Worm (Caenorhabditis elegans) whole organism, young adult: Measurements from ENCODE around the gene Y69A2AR.31.

Source experiments
- C17E4.6 ChIP-seq: fragments of 200-800 bp; sonication (Bioruptor generic); IDR thresholded peaks from 2 replicates; pipeline ENCODE4 v1.3.6; 2022; ENCODE audit warnings: missing genetic modification reagents, missing genetic modification characterization, missing compliant biosample characterization
- D2030.7 ChIP-seq: fragments of 200-800 bp; sonication (Bioruptor generic); IDR thresholded peaks from 2 replicates; pipeline ENCODE4 v1.3.6; 2022; ENCODE audit warnings: missing genetic modification reagents, missing genetic modification characterization, missing compliant biosample characterization
- F23B12.7 ChIP-seq: sonication (generic microtip); optimal IDR thresholded peaks from 2 replicates; lab custom pipeline; 2017; ENCODE audit warnings: missing genetic modification characterization, mild to moderate bottlenecking, missing compliant biosample characterization, antibody characterized with exemption, moderate library complexity; ENCODE audit not compliant: insufficient read depth
- F37B4.10 ChIP-seq: fragments of 200-800 bp; sonication (Bioruptor generic); IDR thresholded peaks from 2 replicates; pipeline ENCODE4 v1.3.6; 2022; ENCODE audit warnings: missing genetic modification characterization, missing compliant biosample characterization
- F57A8.1 ChIP-seq: fragments of 200-800 bp; sonication (Bioruptor generic); optimal IDR thresholded peaks from 2 replicates; lab custom pipeline; 2018; ENCODE audit warnings: mild to moderate bottlenecking, missing genetic modification characterization, moderate library complexity, missing compliant biosample characterization
- F57C9.4 ChIP-seq: sonication (generic microtip); optimal IDR thresholded peaks from 2 replicates; lab custom pipeline; 2017; ENCODE audit warnings: mild to moderate bottlenecking, missing genetic modification characterization, missing compliant biosample characterization
- K11D2.4 ChIP-seq: fragments of 200-800 bp; sonication (Bioruptor generic); IDR thresholded peaks from 2 replicates; pipeline ENCODE4 v1.3.6; 2022; ENCODE audit warnings: missing genetic modification reagents, missing genetic modification characterization, missing compliant biosample characterization
- K12H6.12 ChIP-seq: fragments of 200-800 bp; sonication (Bioruptor generic); optimal IDR thresholded peaks from 2 replicates; lab custom pipeline; 2018; ENCODE audit warnings: mild to moderate bottlenecking, missing genetic modification characterization, missing compliant biosample characterization
- T07F8.4 ChIP-seq: sonication (generic microtip); optimal IDR thresholded peaks from 2 replicates; lab custom pipeline; 2016; ENCODE audit warnings: mild to moderate bottlenecking, missing genetic modification characterization, moderate library complexity, missing compliant biosample characterization
- T26A5.8 ChIP-seq: sonication (generic microtip); optimal IDR thresholded peaks from 2 replicates; lab custom pipeline; 2016; ENCODE audit warnings: missing genetic modification characterization, missing compliant biosample characterization
- Y53F4B.3 ChIP-seq: fragments of 200-800 bp; sonication (Bioruptor generic); IDR thresholded peaks from 2 replicates; pipeline ENCODE4 v1.3.6; 2022; ENCODE audit warnings: missing genetic modification reagents, missing genetic modification characterization, missing compliant biosample characterization
- Y79H2A.3 ChIP-seq: fragments of 200-800 bp; sonication (Bioruptor generic); conservative IDR thresholded peaks from 2 replicates; pipeline ENCODE4 v1.3.6; 2022; ENCODE audit warnings: missing genetic modification reagents, missing genetic modification characterization, missing compliant biosample characterization
- attf-3 ChIP-seq: fragments of 200-800 bp; sonication (Bioruptor generic); conservative IDR thresholded peaks from 2 replicates; pipeline ENCODE4 v1.3.6; 2022; ENCODE audit warnings: missing genetic modification reagents, missing genetic modification characterization, missing compliant biosample characterization
- attf-6 ChIP-seq: fragments of 200-800 bp; sonication (Bioruptor generic); IDR thresholded peaks from 2 replicates; pipeline ENCODE4 v1.3.6; 2022; ENCODE audit warnings: missing genetic modification reagents, missing genetic modification characterization, missing compliant biosample characterization
- bed-1 ChIP-seq: fragments of 200-800 bp; sonication (Bioruptor generic); IDR thresholded peaks from 2 replicates; pipeline ENCODE4 v1.3.6; 2022; ENCODE audit warnings: missing genetic modification reagents, missing genetic modification characterization, missing compliant biosample characterization
- ccch-3 ChIP-seq: fragments of 200-800 bp; sonication (Bioruptor generic); optimal IDR thresholded peaks from 2 replicates; lab custom pipeline; 2018; ENCODE audit warnings: mild to moderate bottlenecking, missing genetic modification characterization, missing compliant biosample characterization
- ceh-40 ChIP-seq: fragments of 200-800 bp; sonication (Bioruptor generic); IDR thresholded peaks from 2 replicates; pipeline ENCODE4 v1.3.6; 2022; ENCODE audit warnings: missing genetic modification characterization, missing compliant biosample characterization
- ceh-58 ChIP-seq: fragments of 200-800 bp; sonication (Bioruptor generic); IDR thresholded peaks from 2 replicates; pipeline ENCODE4 v1.3.6; 2022; ENCODE audit warnings: missing genetic modification characterization, missing compliant biosample characterization
- dox-1 ChIP-seq: fragments of 200-800 bp; sonication (Bioruptor generic); IDR thresholded peaks from 2 replicates; pipeline ENCODE4 v1.3.6; 2022; ENCODE audit warnings: missing genetic modification reagents, missing genetic modification characterization, missing compliant biosample characterization
- dpff-1 ChIP-seq: sonication (generic microtip); optimal IDR thresholded peaks from 2 replicates; lab custom pipeline; 2017; ENCODE audit warnings: mild to moderate bottlenecking, missing genetic modification characterization, missing compliant biosample characterization
- dpl-1 ChIP-seq: fragments of 150-350 bp; optimal IDR thresholded peaks from 2 replicates; lab custom pipeline; 2014; ENCODE audit warnings: missing biosample characterization, missing genetic modification reagents, missing genetic modification characterization
- egl-18 ChIP-seq: fragments of 200-800 bp; sonication (Bioruptor generic); IDR thresholded peaks from 2 replicates; pipeline ENCODE4 v1.3.6; 2022; ENCODE audit warnings: missing genetic modification reagents, missing genetic modification characterization, missing compliant biosample characterization
- egl-44 ChIP-seq: fragments of 200-800 bp; sonication (Bioruptor generic); IDR thresholded peaks from 2 replicates; pipeline ENCODE4 v1.3.6; 2022; ENCODE audit warnings: missing genetic modification reagents, missing genetic modification characterization, missing compliant biosample characterization
- ekl-4 ChIP-seq: fragments of 200-800 bp; sonication (Bioruptor generic); IDR thresholded peaks from 2 replicates; pipeline ENCODE4 v1.3.6; 2022; ENCODE audit warnings: missing genetic modification reagents, missing genetic modification characterization, missing compliant biosample characterization
- let-526 ChIP-seq: fragments of 200-800 bp; sonication (Bioruptor generic); IDR thresholded peaks from 2 replicates; pipeline ENCODE4 v1.3.6; 2022; ENCODE audit warnings: missing genetic modification reagents, missing genetic modification characterization, missing compliant biosample characterization
- lin-35 ChIP-seq, 3 experiments: fragments of 150-350 bp in 2 of 3; sonication (generic microtip) in 1 of 3; optimal IDR thresholded peaks; 2 replicates each; lab custom pipeline; 2014 to 2018; ENCODE audit warnings: missing biosample characterization in 3 of 3, missing genetic modification characterization in 3 of 3, missing genetic modification reagents in 3 of 3
- lin-40 ChIP-seq: sonication (generic microtip); optimal IDR thresholded peaks from 2 replicates; lab custom pipeline; 2016; ENCODE audit warnings: missing genetic modification characterization, mild to moderate bottlenecking, missing compliant biosample characterization, missing genotype, missing genetic modification reagents
- lsl-1 ChIP-seq: fragments of 200-800 bp; sonication (Bioruptor generic); optimal IDR thresholded peaks from 2 replicates; lab custom pipeline; 2018; ENCODE audit warnings: mild to moderate bottlenecking, missing genetic modification characterization, moderate library complexity, missing compliant biosample characterization
- madf-3 ChIP-seq: fragments of 200-800 bp; sonication (Bioruptor generic); IDR thresholded peaks from 2 replicates; pipeline ENCODE4 v1.3.6; 2022; ENCODE audit warnings: missing genetic modification reagents, missing genetic modification characterization, missing compliant biosample characterization
- mes-4 ChIP-seq: sonication (generic microtip); optimal IDR thresholded peaks from 2 replicates; lab custom pipeline; 2016; ENCODE audit warnings: missing genotype, missing genetic modification characterization, missing compliant biosample characterization
- nfya-1 ChIP-seq: sonication (generic microtip); optimal IDR thresholded peaks from 2 replicates; lab custom pipeline; 2017; ENCODE audit warnings: antibody characterized with exemption, missing compliant biosample characterization, missing genetic modification characterization, borderline replicate concordance; ENCODE audit not compliant: insufficient read depth
- nfyb-1 ChIP-seq: fragments of 200-800 bp; sonication (Bioruptor generic); IDR thresholded peaks from 2 replicates; pipeline ENCODE4 v1.3.6; 2022; ENCODE audit warnings: missing genetic modification reagents, missing genetic modification characterization, missing compliant biosample characterization
- nhr-120 ChIP-seq: fragments of 200-800 bp; sonication (Bioruptor generic); IDR thresholded peaks from 2 replicates; pipeline ENCODE4 v1.3.6; 2022; ENCODE audit warnings: missing genetic modification characterization, missing compliant biosample characterization
- nhr-179 ChIP-seq: sonication (generic microtip); optimal IDR thresholded peaks from 2 replicates; lab custom pipeline; 2016; ENCODE audit warnings: mild to moderate bottlenecking, missing genetic modification characterization, missing compliant biosample characterization
- nhr-90 ChIP-seq: sonication (generic microtip); optimal IDR thresholded peaks from 2 replicates; lab custom pipeline; 2016; ENCODE audit warnings: missing genotype, mild to moderate bottlenecking, missing genetic modification characterization, missing compliant biosample characterization
- pbrm-1 ChIP-seq: fragments of 200-800 bp; sonication (Bioruptor generic); IDR thresholded peaks from 2 replicates; pipeline ENCODE4 v1.3.6; 2022; ENCODE audit warnings: missing genetic modification reagents, missing genetic modification characterization, missing compliant biosample characterization
- pha-4 ChIP-seq: fragments of 150-350 bp; sonication (generic microtip); optimal IDR thresholded peaks from 2 replicates; lab custom pipeline; 2014; ENCODE audit warnings: missing biosample characterization, missing genetic modification reagents, missing genetic modification characterization
- repo-1 ChIP-seq: sonication (generic microtip); optimal IDR thresholded peaks from 2 replicates; lab custom pipeline; 2017; ENCODE audit warnings: mild to moderate bottlenecking, missing genetic modification characterization, missing compliant biosample characterization
- snpc-1.3 ChIP-seq: sonication (generic microtip); optimal IDR thresholded peaks from 2 replicates; lab custom pipeline; 2017; ENCODE audit warnings: missing genetic modification characterization, mild to moderate bottlenecking, missing compliant biosample characterization, antibody characterized with exemption, moderate library complexity, missing genotype, missing genetic modification reagents; ENCODE audit not compliant: insufficient read depth
- snpc-3.4 ChIP-seq: sonication (generic microtip); optimal IDR thresholded peaks from 2 replicates; lab custom pipeline; 2017; ENCODE audit warnings: missing genetic modification characterization, mild to moderate bottlenecking, missing compliant biosample characterization, antibody characterized with exemption, moderate library complexity, missing genotype, missing genetic modification reagents
- snpc-4 ChIP-seq, 5 experiments: fragments of 150-350 bp in 1 of 5; sonication (generic microtip) in 4 of 5; optimal IDR thresholded peaks; 2 replicates each; lab custom pipeline; 2014 to 2018; ENCODE audit warnings: missing genetic modification characterization in 5 of 5, missing biosample characterization in 3 of 5, antibody characterized with exemption in 2 of 5, mild to moderate bottlenecking in 2 of 5, missing compliant biosample characterization in 2 of 5, missing genotype in 2 of 5, moderate library complexity in 2 of 5, missing genetic modification reagents in 1 of 5
- tbp1 ChIP-seq: fragments of 200-800 bp; sonication (Bioruptor generic); optimal IDR thresholded peaks from 2 replicates; lab custom pipeline; 2018; ENCODE audit warnings: mild to moderate bottlenecking, missing genetic modification characterization, missing compliant biosample characterization
- unc-130 ChIP-seq: sonication (generic microtip); optimal IDR thresholded peaks from 2 replicates; lab custom pipeline; 2016; ENCODE audit warnings: missing genetic modification reagents, missing genetic modification characterization, missing compliant biosample characterization
- xnd-1 ChIP-seq: sonication (generic microtip); optimal IDR thresholded peaks from 2 replicates; lab custom pipeline; 2016; ENCODE audit warnings: missing genotype, missing genetic modification reagents, missing genetic modification characterization, missing compliant biosample characterization
- zfh-2 ChIP-seq: fragments of 200-800 bp; sonication (Bioruptor generic); conservative IDR thresholded peaks from 2 replicates; pipeline ENCODE4 v1.3.6; 2022; ENCODE audit warnings: missing genetic modification reagents, missing genetic modification characterization, missing compliant biosample characterization
- ztf-18 ChIP-seq: sonication (generic microtip); optimal IDR thresholded peaks from 2 replicates; lab custom pipeline; 2016; ENCODE audit warnings: missing genotype, mild to moderate bottlenecking, missing genetic modification characterization, missing compliant biosample characterization
- ztf-22 ChIP-seq: fragments of 200-800 bp; sonication (Bioruptor generic); optimal IDR thresholded peaks from 2 replicates; lab custom pipeline; 2018; ENCODE audit warnings: mild to moderate bottlenecking, missing genetic modification characterization, moderate library complexity, missing compliant biosample characterization
- ztf-3 ChIP-seq: fragments of 200-800 bp; sonication (Bioruptor generic); optimal IDR thresholded peaks from 2 replicates; lab custom pipeline; 2018; ENCODE audit warnings: mild to moderate bottlenecking, missing genetic modification characterization, missing compliant biosample characterization

Gene Y69A2AR.31

DNA sequence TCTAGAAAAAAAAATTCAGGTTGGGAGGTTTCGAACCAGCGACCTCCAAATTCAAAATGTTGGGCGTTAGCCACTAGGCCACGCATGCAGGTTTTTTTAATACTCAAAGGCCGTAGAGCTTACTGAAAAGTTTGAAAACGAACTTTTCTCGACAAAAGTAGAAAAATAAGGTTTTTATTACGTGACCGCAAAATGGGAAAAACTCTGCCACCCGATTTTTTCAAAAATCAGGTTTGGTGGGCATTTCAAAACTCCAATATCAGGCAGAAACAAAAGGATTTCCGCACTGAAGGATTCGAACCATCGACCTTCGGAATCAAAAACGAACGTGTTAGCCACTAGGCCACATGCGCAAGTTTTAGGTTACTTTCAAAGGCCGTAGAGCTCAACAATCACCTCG lies 5.1 kb downstream of the Y69A2AR.31 start (continued):
- TF ChIP-seq nhr-90 (tag; lab: Kevin White, UChicago) (peak; percentile 56), nhr-179 (tag; lab: Kevin White, UChicago) (no peak), ztf-3 (GFP tag; lab: Kevin White, UChicago) (no peak), pbrm-1 (GFP tag; lab: Robert Waterston, UW) (0 out of 2 replicates have a peak, but pooled peaks have one; percentile 49), ccch-3 (no peak), ztf-22 (GFP tag; lab: Kevin White, UChicago) (no peak), C17E4.6 (GFP tag; lab: Robert Waterston, UW) (no peak), ztf-18 (tag; lab: Kevin White, UChicago) (peak; percentile 74), snpc-4 (GFP tag; optimal IDR thresholded peaks at IDR 0.05; lab: Kevin White, UChicago) (no peak), snpc-4 (tag; optimal IDR thresholded peaks at IDR 0.05; lab: Kevin White, UChicago) (peak in 2 of 4 experiments; percentile 28 to 33), T07F8.4 (peak; percentile 16), zfh-2 (no peak), ekl-4 (GFP tag; lab: Robert Waterston, UW) (no peak), nfyb-1 (no peak), repo-1 (tag; lab: Kevin White, UChicago) (peak; percentile 41), mes-4 (tag; lab: Kevin White, UChicago) (no peak), lin-40 (no peak), F57C9.4 (tag; lab: Kevin White, UChicago) (no peak), lsl-1 (GFP tag; lab: Kevin White, UChicago) (peak; percentile 33), dpl-1 (GFP tag; lab: Kevin White, UChicago) (no peak), let-526 (no peak), F57A8.1 (GFP tag; lab: Kevin White, UChicago) (no peak), dox-1 (peak; percentile 31; the same call in 1 of the 2 replicates), snpc-3.4 (tag; lab: Kevin White, UChicago) (peak; percentile 82), T26A5.8 (no peak), nfya-1 (no peak), dpff-1 (no peak), D2030.7 (GFP tag; lab: Robert Waterston, UW) (no peak; the same call in 1 of the 2 replicates), nhr-120 (GFP tag; lab: Robert Waterston, UW) (no peak), F23B12.7 (peak; percentile 23), lin-35 (GFP tag; optimal IDR thresholded peaks at IDR 0.05; lab: Kevin White, UChicago) (peak in 1 of 3 experiments; percentile 39), K11D2.4 (GFP tag; lab: Robert Waterston, UW) (no peak), madf-3 (peak; percentile 34; the same call in 1 of the 2 replicates), xnd-1 (tag; lab: Kevin White, UChicago) (peak; percentile 7), ceh-40 (GFP tag; lab: Robert Waterston, UW) (no peak), F37B4.10 (GFP tag; lab: Robert Waterston, UW) (no peak), Y79H2A.3 (no peak), bed-1 (GFP tag; lab: Robert Waterston, UW) (no peak), unc-130 (no peak), ceh-58 (GFP tag; lab: Robert Waterston, UW) (no peak), tbp1 (GFP tag; lab: Kevin White, UChicago) (peak; percentile 93), Y53F4B.3 (GFP tag; lab: Robert Waterston, UW) (no peak), egl-44 (no peak), egl-18 (no peak), K12H6.12 (tag; lab: Kevin White, UChicago) (no peak), attf-3 (GFP tag; lab: Robert Waterston, UW) (no peak), attf-6 (GFP tag; lab: Robert Waterston, UW) (no peak), pha-4 (tag; lab: Kevin White, UChicago) (no peak), snpc-1.3 (tag; lab: Kevin White, UChicago) (no peak)
